Fruit fly (Drosophila melanogaster) whole organism, prepupa: ENCODE data around the gene CG13403.

Source experiments
- Blimp-1 ChIP-seq: fragments of 200-800 bp; sonication (Bioruptor generic); optimal IDR thresholded peaks from 3 replicates; lab custom pipeline; 2017; ENCODE audit warnings: missing biosample characterization, missing genetic modification characterization, mild to moderate bottlenecking, moderate library complexity, missing genetic modification reagents
- CG11294 ChIP-seq: fragments of 200-800 bp; sonication (Bioruptor generic); IDR thresholded peaks from 2 replicates; pipeline ENCODE4 v1.3.6; 2022; ENCODE audit warnings: missing biosample characterization, missing genetic modification characterization
- CG16779 ChIP-seq: fragments of 200-800 bp; sonication (Bioruptor generic); optimal IDR thresholded peaks from 3 replicates; lab custom pipeline; 2017; ENCODE audit warnings: missing biosample characterization, mild to moderate bottlenecking, missing genetic modification characterization
- CG32006 ChIP-seq: fragments of 200-800 bp; sonication (Bioruptor generic); optimal IDR thresholded peaks from 3 replicates; lab custom pipeline; 2017; ENCODE audit warnings: missing biosample characterization, mild to moderate bottlenecking, missing genetic modification characterization
- CG6163 ChIP-seq: fragments of 200-800 bp; sonication (Bioruptor generic); IDR thresholded peaks from 3 replicates; pipeline ENCODE4 v1.3.6; 2022; ENCODE audit warnings: missing biosample characterization, missing genetic modification characterization
- Hr39 ChIP-seq: fragments of 200-800 bp; sonication (Bioruptor generic); optimal IDR thresholded peaks from 2 replicates; lab custom pipeline; 2016; ENCODE audit warnings: missing biosample characterization, missing genetic modification characterization
- Hr4 ChIP-seq: fragments of 200-800 bp; sonication (Bioruptor generic); optimal IDR thresholded peaks from 3 replicates; lab custom pipeline; 2016; ENCODE audit warnings: missing biosample characterization, missing genetic modification characterization
- Sox102F ChIP-seq: fragments of 200-800 bp; sonication (Bioruptor generic); optimal IDR thresholded peaks from 2 replicates; lab custom pipeline; 2016; ENCODE audit warnings: missing biosample characterization, mild to moderate bottlenecking, missing genetic modification characterization
- net ChIP-seq: fragments of 200-800 bp; sonication (Bioruptor generic); optimal IDR thresholded peaks from 3 replicates; lab custom pipeline; 2016; ENCODE audit warnings: missing biosample characterization, missing genetic modification characterization
- salr ChIP-seq, 2 experiments: fragments of 200-800 bp; sonication (Bioruptor generic); optimal IDR thresholded peaks; 3 replicates each; lab custom pipeline; 2016 to 2018; ENCODE audit warnings: missing biosample characterization in 2 of 2, missing genetic modification characterization in 2 of 2, mild to moderate bottlenecking in 1 of 2
- spab ChIP-seq: fragments of 200-800 bp; sonication (Bioruptor generic); optimal IDR thresholded peaks from 2 replicates; lab custom pipeline; 2017; ENCODE audit warnings: missing biosample characterization, mild to moderate bottlenecking, missing genetic modification characterization, missing genetic modification reagents
- ss ChIP-seq, 2 experiments: fragments of 200-800 bp; sonication (Bioruptor generic); optimal IDR thresholded peaks; 2 replicates in 1 of 2; 3 replicates in 1 of 2; lab custom pipeline; 2017 to 2018; ENCODE audit warnings: mild to moderate bottlenecking in 2 of 2, missing biosample characterization in 2 of 2, missing genetic modification characterization in 2 of 2, moderate library complexity in 1 of 2
- vri ChIP-seq: fragments of 200-800 bp; sonication (Bioruptor generic); optimal IDR thresholded peaks from 3 replicates; lab custom pipeline; 2016; ENCODE audit warnings: missing biosample characterization, mild to moderate bottlenecking, missing genetic modification characterization

- TF ChIP-seq vri, result no peak
- no peak for TF ChIP-seq net (GFP tag; lab: Kevin White, UChicago)
- TF ChIP-seq Hr4, result no peak
- no peak for TF ChIP-seq CG32006 (GFP tag; lab: Kevin White, UChicago)
- TF ChIP-seq salr (GFP tag; optimal IDR thresholded peaks at IDR 0.05; lab: Kevin White, UChicago), result no peak
- TF ChIP-seq ss (GFP tag; optimal IDR thresholded peaks at IDR 0.05; lab: Kevin White, UChicago), result no peak
- TF ChIP-seq Blimp-1 (GFP tag; lab: Kevin White, UChicago), result no peak
- TF ChIP-seq CG16779 (tag; lab: Kevin White, UChicago), result no peak
- TF ChIP-seq CG6163 (GFP tag; lab: Robert Waterston, UW), result no peak
- no peak for TF ChIP-seq Sox102F (GFP tag; lab: Kevin White, UChicago)
- no peak for TF ChIP-seq Hr39 (GFP tag; lab: Kevin White, UChicago)
- TF ChIP-seq CG11294 (GFP tag; lab: Robert Waterston, UW), result no peak
- TF ChIP-seq spab (GFP tag; lab: Kevin White, UChicago), result no peak
Measured at dm6 chrX:14186953-14187352, 4.9 kb downstream of the CG13403 start, which contains the start of gene CG12481.
